Fruit fly (Drosophila melanogaster) whole organism, prepupa: ENCODE data around the gene CG6659.
A peak's percentile ranks its signal among the peaks of the same experiment; 100 is the strongest.

ENCODE experiments used
- Blimp-1 ChIP-seq: fragments of 200-800 bp; sonication (Bioruptor generic); optimal IDR thresholded peaks from 3 replicates; lab custom pipeline; 2017; ENCODE audit warnings: missing biosample characterization, missing genetic modification characterization, mild to moderate bottlenecking, moderate library complexity, missing genetic modification reagents
- CG10631 ChIP-seq: fragments of 200-800 bp; sonication (Bioruptor generic); optimal IDR thresholded peaks from 2 replicates; lab custom pipeline; 2016; ENCODE audit warnings: missing biosample characterization, missing genetic modification characterization
- CG10669 ChIP-seq: fragments of 200-800 bp; sonication (Bioruptor generic); optimal IDR thresholded peaks from 3 replicates; lab custom pipeline; 2018; ENCODE audit warnings: missing biosample characterization, mild to moderate bottlenecking, missing genetic modification characterization, moderate library complexity
- CG11762 ChIP-seq: fragments of 200-800 bp; sonication (Bioruptor generic); optimal IDR thresholded peaks from 3 replicates; lab custom pipeline; 2016; ENCODE audit warnings: missing biosample characterization, missing genetic modification characterization; ENCODE audit not compliant: insufficient read depth
- CG11902 ChIP-seq: fragments of 200-800 bp; sonication (Bioruptor generic); optimal IDR thresholded peaks from 3 replicates; lab custom pipeline; 2016; ENCODE audit warnings: missing biosample characterization, missing genetic modification characterization
- CG15336 ChIP-seq: fragments of 200-800 bp; sonication (Bioruptor generic); IDR thresholded peaks from 2 replicates; pipeline ENCODE4 v1.3.6; 2022; ENCODE audit warnings: missing biosample characterization, missing genetic modification characterization
- CG1621 ChIP-seq: fragments of 200-800 bp; sonication (Bioruptor generic); optimal IDR thresholded peaks from 3 replicates; lab custom pipeline; 2018; ENCODE audit warnings: missing biosample characterization, mild to moderate bottlenecking, missing genetic modification characterization
- CG16779 ChIP-seq: fragments of 200-800 bp; sonication (Bioruptor generic); optimal IDR thresholded peaks from 3 replicates; lab custom pipeline; 2017; ENCODE audit warnings: missing biosample characterization, mild to moderate bottlenecking, missing genetic modification characterization
- CG3032 ChIP-seq: fragments of 200-800 bp; optimal IDR thresholded peaks from 2 replicates; lab custom pipeline; 2019; ENCODE audit warnings: missing biosample characterization, mild to moderate bottlenecking, missing genetic modification characterization, moderate library complexity
- CG31627 ChIP-seq: fragments of 200-800 bp; sonication (Bioruptor generic); optimal IDR thresholded peaks from 3 replicates; lab custom pipeline; 2016; ENCODE audit warnings: missing biosample characterization, missing genetic modification characterization
- CG32006 ChIP-seq: fragments of 200-800 bp; sonication (Bioruptor generic); optimal IDR thresholded peaks from 3 replicates; lab custom pipeline; 2017; ENCODE audit warnings: missing biosample characterization, mild to moderate bottlenecking, missing genetic modification characterization
- CG34406 ChIP-seq: fragments of 200-800 bp; sonication (Bioruptor generic); optimal IDR thresholded peaks from 3 replicates; lab custom pipeline; 2016; ENCODE audit warnings: missing biosample characterization, missing genetic modification characterization
- CG3919 ChIP-seq: fragments of 200-800 bp; sonication (Bioruptor generic); optimal IDR thresholded peaks from 3 replicates; lab custom pipeline; 2016; ENCODE audit warnings: missing biosample characterization, missing genetic modification characterization
- CG6163 ChIP-seq: fragments of 200-800 bp; sonication (Bioruptor generic); IDR thresholded peaks from 3 replicates; pipeline ENCODE4 v1.3.6; 2022; ENCODE audit warnings: missing biosample characterization, missing genetic modification characterization
- CG6792 ChIP-seq: fragments of 200-800 bp; sonication (Bioruptor generic); optimal IDR thresholded peaks from 3 replicates; lab custom pipeline; 2016; ENCODE audit warnings: missing biosample characterization, missing genetic modification characterization
- CG6854 ChIP-seq: fragments of 200-800 bp; sonication (Bioruptor generic); optimal IDR thresholded peaks from 2 replicates; lab custom pipeline; 2017; ENCODE audit warnings: missing biosample characterization, mild to moderate bottlenecking, missing genetic modification characterization
- CG7368 ChIP-seq: fragments of 200-800 bp; sonication (Bioruptor generic); optimal IDR thresholded peaks from 3 replicates; lab custom pipeline; 2016; ENCODE audit warnings: missing biosample characterization, missing genetic modification characterization
- CG8119 ChIP-seq: fragments of 200-800 bp; sonication (Bioruptor generic); IDR thresholded peaks from 3 replicates; pipeline ENCODE4 v1.3.6; 2022; ENCODE audit warnings: missing biosample characterization, missing genetic modification characterization
- CG8319 ChIP-seq: fragments of 200-800 bp; sonication (Bioruptor generic); optimal IDR thresholded peaks from 3 replicates; lab custom pipeline; 2016; ENCODE audit warnings: missing biosample characterization, missing genetic modification characterization
- CG8632 ChIP-seq: fragments of 200-800 bp; sonication (Bioruptor generic); optimal IDR thresholded peaks from 3 replicates; lab custom pipeline; 2016; ENCODE audit warnings: missing biosample characterization, missing genetic modification characterization
- CG9139 ChIP-seq: fragments of 200-800 bp; sonication (Bioruptor generic); optimal IDR thresholded peaks from 3 replicates; lab custom pipeline; 2017; ENCODE audit warnings: missing biosample characterization, mild to moderate bottlenecking, missing genetic modification characterization
- Eip75B ChIP-seq: fragments of 200-800 bp; sonication (Bioruptor generic); optimal IDR thresholded peaks from 3 replicates; lab custom pipeline; 2016; ENCODE audit warnings: missing biosample characterization, missing genetic modification characterization
- Eip93F ChIP-seq: fragments of 200-800 bp; sonication (Bioruptor generic); optimal IDR thresholded peaks from 2 replicates; lab custom pipeline; 2016; ENCODE audit warnings: missing biosample characterization, mild to moderate bottlenecking, missing genetic modification characterization
- Ets21C ChIP-seq: fragments of 200-800 bp; sonication (Bioruptor generic); optimal IDR thresholded peaks from 3 replicates; lab custom pipeline; 2016; ENCODE audit warnings: missing biosample characterization, missing genetic modification characterization
- Ets96B ChIP-seq: fragments of 200-800 bp; optimal IDR thresholded peaks from 2 replicates; lab custom pipeline; 2019; ENCODE audit warnings: missing biosample characterization, mild to moderate bottlenecking, missing genetic modification characterization, moderate library complexity
- Hr38 ChIP-seq: sonication (Bioruptor generic); optimal IDR thresholded peaks from 2 replicates; lab custom pipeline; 2016; ENCODE audit warnings: missing biosample characterization, missing genetic modification characterization
- Hr39 ChIP-seq: fragments of 200-800 bp; sonication (Bioruptor generic); optimal IDR thresholded peaks from 2 replicates; lab custom pipeline; 2016; ENCODE audit warnings: missing biosample characterization, missing genetic modification characterization
- Met ChIP-seq: fragments of 200-800 bp; sonication (Bioruptor generic); optimal IDR thresholded peaks from 3 replicates; lab custom pipeline; 2016; ENCODE audit warnings: missing biosample characterization, missing genetic modification characterization
- OdsH ChIP-seq: fragments of 200-800 bp; sonication (Bioruptor generic); optimal IDR thresholded peaks from 3 replicates; lab custom pipeline; 2016; ENCODE audit warnings: missing biosample characterization, missing genetic modification characterization
- Smox ChIP-seq: fragments of 200-800 bp; sonication (Bioruptor generic); optimal IDR thresholded peaks from 3 replicates; lab custom pipeline; 2016; ENCODE audit warnings: missing biosample characterization, missing genetic modification characterization
- Sox102F ChIP-seq: fragments of 200-800 bp; sonication (Bioruptor generic); optimal IDR thresholded peaks from 2 replicates; lab custom pipeline; 2016; ENCODE audit warnings: missing biosample characterization, mild to moderate bottlenecking, missing genetic modification characterization
- Sox14 ChIP-seq: fragments of 200-800 bp; sonication (Bioruptor generic); optimal IDR thresholded peaks from 3 replicates; lab custom pipeline; 2016; ENCODE audit warnings: missing biosample characterization, missing genetic modification characterization
- Sox15 ChIP-seq: fragments of 200-800 bp; sonication (Bioruptor generic); optimal IDR thresholded peaks from 3 replicates; lab custom pipeline; 2016; ENCODE audit warnings: missing biosample characterization, missing genetic modification characterization
- achi ChIP-seq: fragments of 200-800 bp; sonication (Bioruptor generic); optimal IDR thresholded peaks from 3 replicates; lab custom pipeline; 2016; ENCODE audit warnings: missing biosample characterization, missing genetic modification characterization
- cyc ChIP-seq: fragments of 200-800 bp; sonication (Bioruptor generic); optimal IDR thresholded peaks from 3 replicates; lab custom pipeline; 2016; ENCODE audit warnings: missing biosample characterization, missing genetic modification characterization
- dac ChIP-seq: fragments of 200-800 bp; sonication (Bioruptor generic); optimal IDR thresholded peaks from 2 replicates; lab custom pipeline; 2017; ENCODE audit warnings: missing biosample characterization, mild to moderate bottlenecking, missing genetic modification characterization
- dsx ChIP-seq: fragments of 200-800 bp; optimal IDR thresholded peaks from 3 replicates; lab custom pipeline; 2019; ENCODE audit warnings: missing biosample characterization, mild to moderate bottlenecking, missing genetic modification characterization, moderate library complexity; ENCODE audit not compliant: poor library complexity, severe bottlenecking
- eg ChIP-seq: fragments of 200-800 bp; sonication (Bioruptor generic); IDR thresholded peaks from 3 replicates; pipeline ENCODE4 v1.3.6; 2022; ENCODE audit warnings: missing biosample characterization, missing genetic modification characterization
- esn ChIP-seq: fragments of 200-800 bp; sonication (Bioruptor generic); optimal IDR thresholded peaks from 2 replicates; lab custom pipeline; 2016; ENCODE audit warnings: missing biosample characterization, mild to moderate bottlenecking, missing genetic modification characterization, moderate library complexity
- fkh ChIP-seq: fragments of 200-800 bp; sonication (Bioruptor generic); optimal IDR thresholded peaks from 3 replicates; lab custom pipeline; 2017; ENCODE audit warnings: missing biosample characterization, mild to moderate bottlenecking, missing genetic modification characterization, moderate library complexity
- lz ChIP-seq: fragments of 200-800 bp; sonication (Bioruptor generic); optimal IDR thresholded peaks from 3 replicates; lab custom pipeline; 2016; ENCODE audit warnings: missing biosample characterization, missing genetic modification characterization
- pdm3 ChIP-seq: fragments of 200-800 bp; sonication (Bioruptor generic); optimal IDR thresholded peaks from 3 replicates; lab custom pipeline; 2016; ENCODE audit warnings: missing biosample characterization, missing genetic modification characterization
- salr ChIP-seq, 2 experiments: fragments of 200-800 bp; sonication (Bioruptor generic); optimal IDR thresholded peaks; 3 replicates each; lab custom pipeline; 2016 to 2018; ENCODE audit warnings: missing biosample characterization in 2 of 2, missing genetic modification characterization in 2 of 2, mild to moderate bottlenecking in 1 of 2
- spab ChIP-seq: fragments of 200-800 bp; sonication (Bioruptor generic); optimal IDR thresholded peaks from 2 replicates; lab custom pipeline; 2017; ENCODE audit warnings: missing biosample characterization, mild to moderate bottlenecking, missing genetic modification characterization, missing genetic modification reagents
- ss ChIP-seq, 2 experiments: fragments of 200-800 bp; sonication (Bioruptor generic); optimal IDR thresholded peaks; 2 replicates in 1 of 2; 3 replicates in 1 of 2; lab custom pipeline; 2017 to 2018; ENCODE audit warnings: mild to moderate bottlenecking in 2 of 2, missing biosample characterization in 2 of 2, missing genetic modification characterization in 2 of 2, moderate library complexity in 1 of 2
- svp ChIP-seq: fragments of 200-800 bp; sonication (Bioruptor generic); peaks from one replicate; lab custom pipeline; 2016; ENCODE audit warnings: missing biosample characterization, missing genetic modification characterization
- topi ChIP-seq: fragments of 200-800 bp; sonication (Bioruptor generic); optimal IDR thresholded peaks from 3 replicates; lab custom pipeline; 2016; ENCODE audit warnings: missing biosample characterization, missing genetic modification characterization
- vri ChIP-seq: fragments of 200-800 bp; sonication (Bioruptor generic); optimal IDR thresholded peaks from 3 replicates; lab custom pipeline; 2016; ENCODE audit warnings: missing biosample characterization, mild to moderate bottlenecking, missing genetic modification characterization

Gene CG6659

dm6 chrX:18662053-18662452, 5.0 kb upstream of the CG6659 start, which contains the start of gene CG6696:
Gene CG6696 (minus strand): TSS chrX:18662153.
- TF ChIP-seq Blimp-1 (GFP tag; lab: Kevin White, UChicago) (no peak), topi (GFP tag; lab: Kevin White, UChicago) (no peak), dsx (no peak), Hr38 (GFP tag; lab: Kevin White, UChicago) (no peak), Eip93F (no peak), Sox102F (GFP tag; lab: Kevin White, UChicago) (no peak), CG6854 (GFP tag; lab: Kevin White, UChicago) (no peak), Met (GFP tag; lab: Kevin White, UChicago) (no peak), svp (GFP tag; lab: Kevin White, UChicago) (no peak), CG8319 (GFP tag; lab: Kevin White, UChicago) (no peak), CG1621 (tag; lab: Kevin White, UChicago) (no peak), CG6792 (GFP tag; lab: Kevin White, UChicago) (no peak), cyc (GFP tag; lab: Kevin White, UChicago) (no peak), achi (no peak)

- TF ChIP-seq CG32006 (GFP tag; lab: Kevin White, UChicago) (no peak), Blimp-1 (GFP tag; lab: Kevin White, UChicago) (no peak), CG3919 (no peak), vri (GFP tag; lab: Kevin White, UChicago) (no peak), esn (GFP tag; lab: Kevin White, UChicago) (peak; percentile 10), Ets21C (GFP tag; lab: Kevin White, UChicago) (no peak), spab (GFP tag; lab: Kevin White, UChicago) (no peak), Eip75B (GFP tag; lab: Kevin White, UChicago) (no peak), CG3032 (tag; lab: Kevin White, UChicago) (no peak), Sox102F (GFP tag; lab: Kevin White, UChicago) (no peak), CG6854 (GFP tag; lab: Kevin White, UChicago) (peak; percentile 14), CG34406 (peak; percentile 30), cyc (GFP tag; lab: Kevin White, UChicago) (no peak), CG1621 (tag; lab: Kevin White, UChicago) (no peak), CG8632 (GFP tag; lab: Kevin White, UChicago) (no peak), Hr39 (GFP tag; lab: Kevin White, UChicago) (no peak), CG8119 (GFP tag; lab: Robert Waterston, UW) (no peak), CG31627 (GFP tag; lab: Kevin White, UChicago) (no peak), CG10669 (GFP tag; lab: Kevin White, UChicago) (no peak), ss (GFP tag; optimal IDR thresholded peaks at IDR 0.05; lab: Kevin White, UChicago) (no peak), CG8319 (GFP tag; lab: Kevin White, UChicago) (no peak), CG11762 (GFP tag; lab: Kevin White, UChicago) (no peak), CG7368 (GFP tag; lab: Kevin White, UChicago) (no peak), dac (GFP tag; lab: Kevin White, UChicago) (no peak), CG10631 (GFP tag; lab: Kevin White, UChicago) (no peak), salr (GFP tag; optimal IDR thresholded peaks at IDR 0.05; lab: Kevin White, UChicago) (no peak), Sox14 (GFP tag; lab: Kevin White, UChicago) (peak; percentile 19), Ets96B (tag; lab: Kevin White, UChicago) (no peak), CG11902 (GFP tag; lab: Kevin White, UChicago) (no peak), Eip93F (no peak), eg (GFP tag; lab: Robert Waterston, UW) (peak; percentile 30; the same call in 1 of the 3 replicates), Sox15 (no peak), Smox (GFP tag; lab: Kevin White, UChicago) (no peak), CG6163 (GFP tag; lab: Robert Waterston, UW) (0 out of 3 replicates have a peak, but pooled peaks have one; percentile 33), dsx (no peak), CG9139 (GFP tag; lab: Kevin White, UChicago) (no peak), Met (GFP tag; lab: Kevin White, UChicago) (no peak), pdm3 (GFP tag; lab: Kevin White, UChicago) (no peak), lz (GFP tag; lab: Kevin White, UChicago) (peak; percentile 4), OdsH (no peak), CG15336 (GFP tag; lab: Robert Waterston, UW) (no peak), CG16779 (tag; lab: Kevin White, UChicago) (no peak), fkh (GFP tag; lab: Kevin White, UChicago) (no peak), topi (GFP tag; lab: Kevin White, UChicago) (no peak)
Observed at dm6 chrX:18657502-18657947, 439 bp upstream of the CG6659 start, which contains the start of gene fu. Gene fu (plus strand): TSS chrX:18657755.
